Worm (Caenorhabditis elegans) whole organism, L1 larva: Measurements from ENCODE around the gene F15H10.5.

Source experiments
- aly-2 ChIP-seq: fragments of 150-350 bp; optimal IDR thresholded peaks from 2 replicates; lab custom pipeline; 2014; ENCODE audit warnings: missing biosample characterization, missing genetic modification characterization
- dpl-1 ChIP-seq, 3 experiments: fragments of 150-350 bp in 2 of 3; sonication (generic microtip) in 1 of 3; optimal IDR thresholded peaks; 2 replicates each; lab custom pipeline; 2014 to 2017; ENCODE audit warnings: missing biosample characterization in 3 of 3, missing genetic modification characterization in 3 of 3, missing genetic modification reagents in 3 of 3
- dsc-1 ChIP-seq: sonication (generic microtip); optimal IDR thresholded peaks from 2 replicates; lab custom pipeline; 2016; ENCODE audit warnings: mild to moderate bottlenecking, missing genetic modification characterization, missing compliant biosample characterization
- efl-1 ChIP-seq, 4 experiments: fragments of 150-350 bp; optimal IDR thresholded peaks in 3 of 4; peaks in 1 of 4; 1 replicate in 1 of 4; 2 replicates in 3 of 4; lab custom pipeline; 2014; ENCODE audit warnings: missing biosample characterization in 2 of 4, missing genetic modification characterization in 2 of 4, missing genetic modification reagents in 2 of 4
- egl-13 ChIP-seq: sonication (generic microtip); optimal IDR thresholded peaks from 2 replicates; lab custom pipeline; 2016; ENCODE audit warnings: missing genotype, missing genetic modification reagents, missing genetic modification characterization, missing compliant biosample characterization
- nhr-12 ChIP-seq: sonication (generic microtip); optimal IDR thresholded peaks from 2 replicates; lab custom pipeline; 2017; ENCODE audit warnings: missing biosample characterization, missing genetic modification characterization
- nhr-19 ChIP-seq: fragments of 200-800 bp; sonication (Bioruptor generic); conservative IDR thresholded peaks from 2 replicates; pipeline ENCODE4 v1.3.6; 2022; ENCODE audit warnings: missing genetic modification characterization, missing compliant biosample characterization
- nhr-237 ChIP-seq: fragments of 150-350 bp; optimal IDR thresholded peaks from 2 replicates; lab custom pipeline; 2014; ENCODE audit warnings: missing biosample characterization, missing genetic modification characterization
- nhr-28 ChIP-seq: fragments of 150-350 bp; optimal IDR thresholded peaks from 2 replicates; lab custom pipeline; 2014; ENCODE audit warnings: missing biosample characterization, missing genetic modification characterization
- unc-62 ChIP-seq: fragments of 150-350 bp; optimal IDR thresholded peaks from 2 replicates; lab custom pipeline; 2014; ENCODE audit warnings: missing biosample characterization, missing genetic modification reagents, missing genetic modification characterization
- unc-86 ChIP-seq: sonication (generic microtip); optimal IDR thresholded peaks from 2 replicates; lab custom pipeline; 2016; ENCODE audit warnings: missing genetic modification characterization, missing compliant biosample characterization
- ztf-11 ChIP-seq, 2 experiments: sonication (generic microtip); optimal IDR thresholded peaks; 2 replicates each; lab custom pipeline; 2016 to 2017; ENCODE audit warnings: missing genetic modification characterization in 2 of 2, missing biosample characterization in 1 of 2, missing compliant biosample characterization in 1 of 2

DNA sequence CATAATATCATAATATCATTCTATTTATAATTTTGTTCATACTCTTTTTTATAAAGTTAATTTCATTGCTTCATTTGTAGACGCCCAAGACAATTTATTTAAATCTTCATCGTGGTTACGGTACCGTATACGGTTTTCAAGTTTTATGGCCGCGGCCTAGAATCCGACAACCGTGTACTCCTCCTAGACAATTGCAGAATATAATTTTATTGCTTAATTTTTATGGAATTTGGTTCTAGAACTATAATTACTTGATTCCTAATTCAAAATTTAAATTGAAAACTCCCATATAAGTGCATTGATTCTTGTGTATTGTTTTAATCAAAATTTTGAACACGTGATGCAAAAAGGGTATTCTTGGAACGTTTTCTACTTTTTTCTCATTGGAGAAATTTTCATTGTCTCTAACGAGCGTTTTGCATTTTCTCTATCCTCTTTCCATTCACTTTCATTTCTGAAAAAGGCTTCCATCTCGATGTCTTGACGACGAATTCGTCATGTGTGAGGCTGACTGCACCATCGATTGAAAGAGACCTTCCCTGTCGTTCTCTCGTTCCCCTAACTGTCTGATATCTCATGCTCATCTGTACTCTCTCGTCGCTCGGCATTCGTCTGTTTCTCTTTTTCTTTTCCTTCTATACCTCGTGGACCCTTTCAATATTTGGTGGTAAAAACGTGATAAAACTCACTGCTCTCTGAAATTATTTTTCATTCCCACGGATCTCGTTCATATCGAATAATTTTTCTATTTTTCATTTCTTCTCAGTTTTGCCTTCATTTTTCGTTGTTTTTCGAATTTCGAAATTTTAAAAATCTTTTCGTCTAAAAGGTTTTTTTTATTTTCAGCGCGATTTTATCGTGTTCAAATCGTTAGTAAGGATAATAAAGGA lies 22.5 kb upstream of the F15H10.5 start, which contains the start of gene pap-1:
- no peak for TF ChIP-seq nhr-12 (tag; lab: Kevin White, UChicago)
- peak; percentile 14 to 32 (median 19) for TF ChIP-seq dpl-1 (GFP tag; optimal IDR thresholded peaks at IDR 0.05; lab: Kevin White, UChicago)
- no peak for TF ChIP-seq ztf-11 (tag; optimal IDR thresholded peaks at IDR 0.05; lab: Kevin White, UChicago)
- peak; percentile 3 for TF ChIP-seq egl-13 (tag; lab: Kevin White, UChicago)
- no peak for TF ChIP-seq unc-62 (GFP tag; lab: Kevin White, UChicago)
- TF ChIP-seq unc-86, result no peak
- peak; percentile 62 to 78 for TF ChIP-seq efl-1 (optimal IDR thresholded peaks at IDR 0.05; lab: Kevin White, UChicago)
- peak; percentile 22 to 72 for TF ChIP-seq efl-1 (GFP tag; optimal IDR thresholded peaks at IDR 0.05 in 1 of 2; lab: Kevin White, UChicago)
- no peak for TF ChIP-seq aly-2 (tag; lab: Kevin White, UChicago)
- TF ChIP-seq nhr-237 (tag; lab: Kevin White, UChicago), result no peak
- TF ChIP-seq dsc-1 (tag; lab: Kevin White, UChicago), result peak; percentile 21
- TF ChIP-seq nhr-19, result no peak
- no peak for TF ChIP-seq nhr-28 (tag; lab: Kevin White, UChicago)
